Worm (Caenorhabditis elegans): ENCODE measurements around the gene nex-1.

ce11 chrIII:5181217-5181616, 44.2 kb upstream of the nex-1 start:
- TF ChIP-seq nhr-28 (tag; optimal IDR thresholded peaks at IDR 0.05), result no peak
- TF ChIP-seq unc-39 (tag; optimal IDR thresholded peaks at IDR 0.05), result no peak
- TF ChIP-seq egl-27 (tag; optimal IDR thresholded peaks at IDR 0.05), result no peak
- TF ChIP-seq elt-3 (tag; optimal IDR thresholded peaks at IDR 0.05), result no peak
- TF ChIP-seq nhr-237 (tag; optimal IDR thresholded peaks at IDR 0.05), result no peak
- no peak for TF ChIP-seq ceh-9 (tag; optimal IDR thresholded peaks at IDR 0.05)
- TF ChIP-seq ama-1 (optimal IDR thresholded peaks at IDR 0.05), result no peak
- TF ChIP-seq zag-1 (tag; optimal IDR thresholded peaks at IDR 0.05), result no peak
- no peak for TF ChIP-seq pha-4 (tag; optimal IDR thresholded peaks at IDR 0.05)
- no peak for TF ChIP-seq unc-62 (GFP tag; optimal IDR thresholded peaks at IDR 0.05)
- TF ChIP-seq lin-39 (tag; optimal IDR thresholded peaks at IDR 0.05), result no peak
- no peak for TF ChIP-seq ceh-16 (tag; optimal IDR thresholded peaks at IDR 0.05)
- no peak for TF ChIP-seq R02D3.7 (tag; optimal IDR thresholded peaks at IDR 0.05)
